Worm (Caenorhabditis elegans) whole organism, L3 larva: ENCODE measurements around the gene mdt-4.

ENCODE experiments used
- R02D3.7 ChIP-seq: fragments of 150-350 bp; optimal IDR thresholded peaks from 2 replicates; lab custom pipeline; 2014; ENCODE audit warnings: missing biosample characterization, missing genetic modification characterization
- ZK546.5 ChIP-seq: sonication (generic microtip); optimal IDR thresholded peaks from 2 replicates; lab custom pipeline; 2017; ENCODE audit warnings: missing biosample characterization, missing genetic modification characterization
- ama-1 ChIP-seq: fragments of 150-350 bp; optimal IDR thresholded peaks from 2 replicates; lab custom pipeline; 2018
- ceh-16 ChIP-seq: sonication (generic microtip); optimal IDR thresholded peaks from 2 replicates; lab custom pipeline; 2017; ENCODE audit warnings: missing biosample characterization, missing genetic modification characterization
- ceh-28 ChIP-seq: fragments of 150-350 bp; optimal IDR thresholded peaks from 2 replicates; lab custom pipeline; 2014; ENCODE audit warnings: missing biosample characterization, missing genetic modification reagents, missing genetic modification characterization
- ceh-9 ChIP-seq: sonication (generic microtip); optimal IDR thresholded peaks from 2 replicates; lab custom pipeline; 2018; ENCODE audit warnings: missing biosample characterization, missing genetic modification characterization
- daf-12 ChIP-seq: fragments of 150-350 bp; optimal IDR thresholded peaks from 2 replicates; lab custom pipeline; 2014; ENCODE audit warnings: missing biosample characterization, missing genetic modification reagents, missing genetic modification characterization
- egl-27 ChIP-seq: sonication (generic microtip); optimal IDR thresholded peaks from 4 replicates; lab custom pipeline; 2017; ENCODE audit warnings: missing biosample characterization, missing genetic modification reagents, missing genetic modification characterization
- egl-5 ChIP-seq: fragments of 150-350 bp; optimal IDR thresholded peaks from 2 replicates; lab custom pipeline; 2017; ENCODE audit warnings: missing biosample characterization, missing genetic modification reagents, missing genetic modification characterization, inconsistent platforms
- elt-2 ChIP-seq: sonication (generic microtip); optimal IDR thresholded peaks from 2 replicates; lab custom pipeline; 2016; ENCODE audit warnings: missing genetic modification reagents, mild to moderate bottlenecking, missing genetic modification characterization, missing compliant biosample characterization
- elt-3 ChIP-seq, 3 experiments: fragments of 150-350 bp in 1 of 3; sonication (generic microtip) in 2 of 3; optimal IDR thresholded peaks; 2 replicates in 2 of 3; 4 replicates in 1 of 3; lab custom pipeline; 2014 to 2017; ENCODE audit warnings: missing biosample characterization in 3 of 3, missing genetic modification characterization in 3 of 3
- eor-1 ChIP-seq, 2 experiments: fragments of 150-350 bp; optimal IDR thresholded peaks; 2 replicates each; lab custom pipeline; 2014 to 2018; ENCODE audit warnings: missing biosample characterization in 2 of 2, missing genetic modification characterization in 2 of 2
- fkh-10 ChIP-seq: sonication (generic microtip); optimal IDR thresholded peaks from 2 replicates; lab custom pipeline; 2017; ENCODE audit warnings: missing biosample characterization, missing genetic modification reagents, missing genetic modification characterization
- fos-1 ChIP-seq: fragments of 150-350 bp; optimal IDR thresholded peaks from 2 replicates; lab custom pipeline; 2014; ENCODE audit warnings: missing biosample characterization, missing genetic modification characterization
- hmg-11 ChIP-seq: sonication (generic microtip); optimal IDR thresholded peaks from 2 replicates; lab custom pipeline; 2016; ENCODE audit warnings: missing genetic modification characterization, missing compliant biosample characterization
- lin-15B ChIP-seq: fragments of 150-350 bp; optimal IDR thresholded peaks from 2 replicates; lab custom pipeline; 2014; ENCODE audit warnings: missing biosample characterization, missing genetic modification characterization
- lin-39 ChIP-seq: fragments of 150-350 bp; optimal IDR thresholded peaks from 2 replicates; lab custom pipeline; 2018; ENCODE audit warnings: missing biosample characterization, missing genetic modification reagents, missing genetic modification characterization
- lsy-12 ChIP-seq: sonication (generic microtip); optimal IDR thresholded peaks from 2 replicates; lab custom pipeline; 2016; ENCODE audit warnings: mild to moderate bottlenecking, missing genetic modification characterization, missing compliant biosample characterization
- mdl-1 ChIP-seq: fragments of 150-350 bp; optimal IDR thresholded peaks from 2 replicates; lab custom pipeline; 2014; ENCODE audit warnings: missing biosample characterization, missing genetic modification characterization
- mml-1 ChIP-seq: fragments of 150-350 bp; sonication (generic microtip); optimal IDR thresholded peaks from 3 replicates; lab custom pipeline; 2014; ENCODE audit warnings: missing biosample characterization, missing genetic modification characterization
- nfya-1 ChIP-seq: sonication (generic microtip); optimal IDR thresholded peaks from 2 replicates; lab custom pipeline; 2017; ENCODE audit warnings: missing genetic modification characterization, mild to moderate bottlenecking, missing compliant biosample characterization, antibody characterized with exemption, moderate library complexity; ENCODE audit not compliant: insufficient read depth
- nhr-11 ChIP-seq: fragments of 150-350 bp; optimal IDR thresholded peaks from 2 replicates; lab custom pipeline; 2014; ENCODE audit warnings: missing biosample characterization, missing genetic modification characterization
- nhr-12 ChIP-seq: fragments of 150-350 bp; optimal IDR thresholded peaks from 2 replicates; lab custom pipeline; 2014; ENCODE audit warnings: missing biosample characterization, missing genetic modification characterization
- nhr-23 ChIP-seq: fragments of 150-350 bp; optimal IDR thresholded peaks from 2 replicates; lab custom pipeline; 2014; ENCODE audit warnings: missing biosample characterization, missing genetic modification reagents, missing genetic modification characterization
- nhr-237 ChIP-seq: fragments of 150-350 bp; optimal IDR thresholded peaks from 2 replicates; lab custom pipeline; 2014; ENCODE audit warnings: missing biosample characterization, missing genetic modification characterization
- nhr-25 ChIP-seq: sonication (generic microtip); optimal IDR thresholded peaks from 2 replicates; lab custom pipeline; 2017; ENCODE audit warnings: missing biosample characterization, missing genetic modification characterization
- nhr-43 ChIP-seq: sonication (generic microtip); optimal IDR thresholded peaks from 2 replicates; lab custom pipeline; 2016; ENCODE audit warnings: mild to moderate bottlenecking, missing genetic modification characterization, missing compliant biosample characterization; ENCODE audit not compliant: poor library complexity, severe bottlenecking
- nhr-67 ChIP-seq: fragments of 150-350 bp; optimal IDR thresholded peaks from 2 replicates; lab custom pipeline; 2014; ENCODE audit warnings: missing biosample characterization, missing genetic modification characterization
- nhr-77 ChIP-seq: fragments of 150-350 bp; optimal IDR thresholded peaks from 2 replicates; lab custom pipeline; 2014; ENCODE audit warnings: missing biosample characterization, missing genetic modification characterization
- pha-4 ChIP-seq: fragments of 150-350 bp; optimal IDR thresholded peaks from 2 replicates; lab custom pipeline; 2014; ENCODE audit warnings: missing biosample characterization, missing genetic modification reagents, missing genetic modification characterization
- pqm-1 ChIP-seq: fragments of 150-350 bp; optimal IDR thresholded peaks from 2 replicates; lab custom pipeline; 2017; ENCODE audit warnings: missing biosample characterization, missing genetic modification characterization, inconsistent platforms
- sea-2 ChIP-seq: fragments of 150-350 bp; sonication (generic microtip); optimal IDR thresholded peaks from 4 replicates; lab custom pipeline; 2014; ENCODE audit warnings: missing biosample characterization, missing genetic modification reagents, missing genetic modification characterization
- skn-1 ChIP-seq: fragments of 150-350 bp; optimal IDR thresholded peaks from 2 replicates; lab custom pipeline; 2014; ENCODE audit warnings: missing biosample characterization, missing genetic modification characterization
- snpc-4 ChIP-seq: fragments of 150-350 bp; optimal IDR thresholded peaks from 2 replicates; lab custom pipeline; 2014; ENCODE audit warnings: missing biosample characterization, missing genetic modification characterization
- unc-39 ChIP-seq: sonication (generic microtip); optimal IDR thresholded peaks from 4 replicates; lab custom pipeline; 2017; ENCODE audit warnings: missing biosample characterization, missing genetic modification characterization
- unc-62 ChIP-seq: fragments of 150-350 bp; sonication (generic microtip); optimal IDR thresholded peaks from 4 replicates; lab custom pipeline; 2014; ENCODE audit warnings: missing biosample characterization, missing genetic modification reagents, missing genetic modification characterization
- zag-1 ChIP-seq: fragments of 150-350 bp; optimal IDR thresholded peaks from 2 replicates; lab custom pipeline; 2014; ENCODE audit warnings: missing biosample characterization, missing genetic modification characterization
- ztf-4 ChIP-seq: fragments of 150-350 bp; optimal IDR thresholded peaks from 2 replicates; lab custom pipeline; 2014; ENCODE audit warnings: missing biosample characterization, missing genetic modification characterization

The mdt-4 gene

ce11 chrII:4959719-4960118, 16.0 kb upstream of the mdt-4 start, which contains the start of gene ulp-2 (continued):
- TF ChIP-seq nfya-1 (tag; lab: Kevin White, UChicago), result peak; percentile 15
- TF ChIP-seq lin-15B (tag; lab: Kevin White, UChicago), result peak; percentile 49
- no peak for TF ChIP-seq nhr-12 (tag; lab: Kevin White, UChicago)
- TF ChIP-seq elt-3 (tag; optimal IDR thresholded peaks at IDR 0.05; lab: Kevin White, UChicago), result no peak
- no peak for TF ChIP-seq snpc-4 (tag; lab: Kevin White, UChicago)
- TF ChIP-seq skn-1 (tag; lab: Kevin White, UChicago), result peak; percentile 34
- TF ChIP-seq nhr-11 (tag; lab: Kevin White, UChicago), result no peak
- TF ChIP-seq lin-39 (tag; lab: Kevin White, UChicago), result peak; percentile 38
- TF ChIP-seq unc-39 (tag; lab: Kevin White, UChicago), result no peak
- TF ChIP-seq sea-2 (GFP tag; lab: Kevin White, UChicago), result no peak
- TF ChIP-seq pha-4 (tag; lab: Kevin White, UChicago), result peak; percentile 42
- no peak for TF ChIP-seq ZK546.5 (tag; lab: Kevin White, UChicago)

- TF ChIP-seq nhr-77 (no peak), lin-39 (tag; lab: Kevin White, UChicago) (peak; percentile 73), ceh-16 (no peak), sea-2 (GFP tag; lab: Kevin White, UChicago) (no peak), ZK546.5 (tag; lab: Kevin White, UChicago) (no peak), ama-1 (lab: Kevin White, UChicago) (peak; percentile 5), nhr-237 (no peak), ceh-9 (tag; lab: Kevin White, UChicago) (no peak), mml-1 (tag; lab: Kevin White, UChicago) (no peak), egl-5 (tag; lab: Kevin White, UChicago) (no peak), snpc-4 (tag; lab: Kevin White, UChicago) (no peak), egl-27 (tag; lab: Kevin White, UChicago) (no peak), nhr-11 (tag; lab: Kevin White, UChicago) (no peak), mdl-1 (no peak), nhr-67 (no peak), lin-15B (tag; lab: Kevin White, UChicago) (peak; percentile 62), lsy-12 (no peak), nhr-12 (tag; lab: Kevin White, UChicago) (no peak), hmg-11 (tag; lab: Kevin White, UChicago) (no peak), nhr-43 (tag; lab: Kevin White, UChicago) (peak; percentile 2), ztf-4 (no peak), zag-1 (tag; lab: Kevin White, UChicago) (no peak), pqm-1 (tag; lab: Kevin White, UChicago) (peak; percentile 37), daf-12 (tag; lab: Kevin White, UChicago) (no peak), skn-1 (tag; lab: Kevin White, UChicago) (peak; percentile 89), fos-1 (tag; lab: Kevin White, UChicago) (no peak), elt-2 (tag; lab: Kevin White, UChicago) (peak; percentile 75), eor-1 (tag; optimal IDR thresholded peaks at IDR 0.05; lab: Kevin White, UChicago) (no peak), nfya-1 (tag; lab: Kevin White, UChicago) (peak; percentile 79), fkh-10 (GFP tag; lab: Kevin White, UChicago) (no peak), R02D3.7 (tag; lab: Kevin White, UChicago) (peak; percentile 17), pha-4 (tag; lab: Kevin White, UChicago) (peak; percentile 87), nhr-23 (tag; lab: Kevin White, UChicago) (peak; percentile 58), ceh-28 (peak; percentile 8), elt-3 (tag; optimal IDR thresholded peaks at IDR 0.05; lab: Kevin White, UChicago) (no peak), unc-62 (GFP tag; lab: Kevin White, UChicago) (no peak), nhr-25 (tag; lab: Kevin White, UChicago) (peak; percentile 70)
These were observed 11.6 kb upstream of the mdt-4 start, which contains the start of gene pbs-3 for ce11 chrII:4955353-4955752. pbs-3 (minus strand) TSS chrII:4955427.
